Worm (Caenorhabditis elegans): ENCODE data around the gene pmk-3.

DNA sequence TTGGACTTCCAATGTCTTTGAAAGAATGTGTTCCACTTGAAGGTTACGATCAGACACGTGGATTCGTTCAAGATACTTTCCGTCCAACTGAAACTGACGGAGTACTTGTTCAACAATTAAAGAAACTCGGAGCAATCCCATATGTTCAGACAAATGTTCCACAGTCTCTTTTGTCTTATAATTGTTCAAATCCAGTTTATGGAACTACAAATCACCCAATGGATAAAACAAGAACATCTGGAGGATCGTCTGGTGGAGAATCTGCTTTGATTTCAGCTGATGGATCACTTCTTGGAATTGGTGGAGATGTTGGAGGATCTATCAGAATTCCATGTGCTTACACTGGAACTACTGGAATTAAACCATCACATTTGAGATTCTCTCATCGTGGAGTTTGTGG lies 14.1 kb downstream of the pmk-3 start:
- no peak for TF ChIP-seq unc-39 (tag; optimal IDR thresholded peaks at IDR 0.05)
- no peak for TF ChIP-seq lin-39 (tag; optimal IDR thresholded peaks at IDR 0.05)
- TF ChIP-seq nhr-23 (tag; optimal IDR thresholded peaks at IDR 0.05) = no peak
- TF ChIP-seq unc-62 (GFP tag; optimal IDR thresholded peaks at IDR 0.05) = no peak
- TF ChIP-seq nhr-76 (tag; optimal IDR thresholded peaks at IDR 0.05) = no peak
- no peak for TF ChIP-seq nhr-43 (tag; optimal IDR thresholded peaks at IDR 0.05; ENCODE audit: poor library complexity, severe bottlenecking)
- no peak for TF ChIP-seq egl-27 (tag; optimal IDR thresholded peaks at IDR 0.05)
- TF ChIP-seq jun-1 (tag; optimal IDR thresholded peaks at IDR 0.05) = no peak
- TF ChIP-seq skn-1 (tag; optimal IDR thresholded peaks at IDR 0.05) = no peak

Measured in whole organism, L3 larva.